Worm (Caenorhabditis elegans) whole organism, L3 larva: ENCODE data around the gene gck-4.

Experiments
- R02D3.7 ChIP-seq: fragments of 150-350 bp; optimal IDR thresholded peaks from 2 replicates; lab custom pipeline; 2014; ENCODE audit warnings: missing biosample characterization, missing genetic modification characterization
- ama-1 ChIP-seq: fragments of 150-350 bp; optimal IDR thresholded peaks from 2 replicates; lab custom pipeline; 2018
- ceh-82 ChIP-seq: fragments of 150-350 bp; optimal IDR thresholded peaks from 2 replicates; lab custom pipeline; 2014; ENCODE audit warnings: missing biosample characterization, missing genetic modification characterization
- daf-12 ChIP-seq: fragments of 150-350 bp; optimal IDR thresholded peaks from 2 replicates; lab custom pipeline; 2014; ENCODE audit warnings: missing biosample characterization, missing genetic modification reagents, missing genetic modification characterization
- egl-5 ChIP-seq: fragments of 150-350 bp; optimal IDR thresholded peaks from 2 replicates; lab custom pipeline; 2017; ENCODE audit warnings: missing biosample characterization, missing genetic modification reagents, missing genetic modification characterization, inconsistent platforms
- elt-2 ChIP-seq: sonication (generic microtip); optimal IDR thresholded peaks from 2 replicates; lab custom pipeline; 2016; ENCODE audit warnings: missing genetic modification reagents, mild to moderate bottlenecking, missing genetic modification characterization, missing compliant biosample characterization
- elt-3 ChIP-seq, 3 experiments: fragments of 150-350 bp in 1 of 3; sonication (generic microtip) in 2 of 3; optimal IDR thresholded peaks; 2 replicates in 2 of 3; 4 replicates in 1 of 3; lab custom pipeline; 2014 to 2017; ENCODE audit warnings: missing biosample characterization in 3 of 3, missing genetic modification characterization in 3 of 3
- eor-1 ChIP-seq, 2 experiments: fragments of 150-350 bp; optimal IDR thresholded peaks; 2 replicates each; lab custom pipeline; 2014 to 2018; ENCODE audit warnings: missing biosample characterization in 2 of 2, missing genetic modification characterization in 2 of 2
- fkh-10 ChIP-seq: sonication (generic microtip); optimal IDR thresholded peaks from 2 replicates; lab custom pipeline; 2017; ENCODE audit warnings: missing biosample characterization, missing genetic modification reagents, missing genetic modification characterization
- fkh-2 ChIP-seq: fragments of 150-350 bp; optimal IDR thresholded peaks from 2 replicates; lab custom pipeline; 2014; ENCODE audit warnings: missing biosample characterization, missing genetic modification reagents, missing genetic modification characterization
- hmg-11 ChIP-seq: sonication (generic microtip); optimal IDR thresholded peaks from 2 replicates; lab custom pipeline; 2016; ENCODE audit warnings: missing genetic modification characterization, missing compliant biosample characterization
- jun-1 ChIP-seq: fragments of 150-350 bp; optimal IDR thresholded peaks from 2 replicates; lab custom pipeline; 2014; ENCODE audit warnings: missing biosample characterization, missing genetic modification reagents, missing genetic modification characterization
- lin-39 ChIP-seq: fragments of 150-350 bp; optimal IDR thresholded peaks from 2 replicates; lab custom pipeline; 2018; ENCODE audit warnings: missing biosample characterization, missing genetic modification reagents, missing genetic modification characterization
- mdl-1 ChIP-seq: fragments of 150-350 bp; optimal IDR thresholded peaks from 2 replicates; lab custom pipeline; 2014; ENCODE audit warnings: missing biosample characterization, missing genetic modification characterization
- nfya-1 ChIP-seq: sonication (generic microtip); optimal IDR thresholded peaks from 2 replicates; lab custom pipeline; 2017; ENCODE audit warnings: missing genetic modification characterization, mild to moderate bottlenecking, missing compliant biosample characterization, antibody characterized with exemption, moderate library complexity; ENCODE audit not compliant: insufficient read depth
- nhr-11 ChIP-seq: fragments of 150-350 bp; optimal IDR thresholded peaks from 2 replicates; lab custom pipeline; 2014; ENCODE audit warnings: missing biosample characterization, missing genetic modification characterization
- nhr-12 ChIP-seq: fragments of 150-350 bp; optimal IDR thresholded peaks from 2 replicates; lab custom pipeline; 2014; ENCODE audit warnings: missing biosample characterization, missing genetic modification characterization
- nhr-25 ChIP-seq: sonication (generic microtip); optimal IDR thresholded peaks from 2 replicates; lab custom pipeline; 2017; ENCODE audit warnings: missing biosample characterization, missing genetic modification characterization
- nhr-28 ChIP-seq: fragments of 150-350 bp; optimal IDR thresholded peaks from 2 replicates; lab custom pipeline; 2014; ENCODE audit warnings: missing biosample characterization, missing genetic modification characterization
- nhr-43 ChIP-seq: sonication (generic microtip); optimal IDR thresholded peaks from 2 replicates; lab custom pipeline; 2016; ENCODE audit warnings: mild to moderate bottlenecking, missing genetic modification characterization, missing compliant biosample characterization; ENCODE audit not compliant: poor library complexity, severe bottlenecking
- nhr-67 ChIP-seq: fragments of 150-350 bp; optimal IDR thresholded peaks from 2 replicates; lab custom pipeline; 2014; ENCODE audit warnings: missing biosample characterization, missing genetic modification characterization
- nhr-76 ChIP-seq: fragments of 150-350 bp; sonication (generic microtip); optimal IDR thresholded peaks from 5 replicates; lab custom pipeline; 2014; ENCODE audit warnings: missing biosample characterization, missing genetic modification characterization
- nhr-77 ChIP-seq: fragments of 150-350 bp; optimal IDR thresholded peaks from 2 replicates; lab custom pipeline; 2014; ENCODE audit warnings: missing biosample characterization, missing genetic modification characterization
- pha-4 ChIP-seq: fragments of 150-350 bp; optimal IDR thresholded peaks from 2 replicates; lab custom pipeline; 2014; ENCODE audit warnings: missing biosample characterization, missing genetic modification reagents, missing genetic modification characterization
- pqm-1 ChIP-seq: fragments of 150-350 bp; optimal IDR thresholded peaks from 2 replicates; lab custom pipeline; 2017; ENCODE audit warnings: missing biosample characterization, missing genetic modification characterization, inconsistent platforms
- sea-2 ChIP-seq: fragments of 150-350 bp; sonication (generic microtip); optimal IDR thresholded peaks from 4 replicates; lab custom pipeline; 2014; ENCODE audit warnings: missing biosample characterization, missing genetic modification reagents, missing genetic modification characterization
- snpc-4 ChIP-seq: fragments of 150-350 bp; optimal IDR thresholded peaks from 2 replicates; lab custom pipeline; 2014; ENCODE audit warnings: missing biosample characterization, missing genetic modification characterization
- tbx-2 ChIP-seq: sonication (generic microtip); optimal IDR thresholded peaks from 2 replicates; lab custom pipeline; 2016; ENCODE audit warnings: mild to moderate bottlenecking, missing genetic modification characterization, missing compliant biosample characterization
- ztf-4 ChIP-seq: fragments of 150-350 bp; optimal IDR thresholded peaks from 2 replicates; lab custom pipeline; 2014; ENCODE audit warnings: missing biosample characterization, missing genetic modification characterization

The gck-4 gene

ce11 chrX:13676892-13677291 is at the start of gene gck-4:
gck-4 (plus strand) TSS chrX:13677192.
- TF ChIP-seq eor-1 (tag; optimal IDR thresholded peaks at IDR 0.05; lab: Kevin White, UChicago), result no peak
- TF ChIP-seq daf-12 (tag; lab: Kevin White, UChicago), result no peak
- no peak for TF ChIP-seq elt-2 (tag; lab: Kevin White, UChicago)
- TF ChIP-seq nhr-77 (tag; lab: Kevin White, UChicago), result no peak
- TF ChIP-seq nhr-12 (tag; lab: Kevin White, UChicago), result no peak
- no peak for TF ChIP-seq hmg-11 (tag; lab: Kevin White, UChicago)
- no peak for TF ChIP-seq ceh-82 (tag; lab: Kevin White, UChicago)
- no peak for TF ChIP-seq ztf-4 (tag; lab: Kevin White, UChicago)
- TF ChIP-seq pha-4 (tag; lab: Kevin White, UChicago), result no peak
- TF ChIP-seq mdl-1, result no peak
- TF ChIP-seq ama-1 (lab: Kevin White, UChicago), result no peak
- TF ChIP-seq tbx-2, result no peak

- TF ChIP-seq nhr-76 (tag; lab: Kevin White, UChicago) (no peak), fkh-10 (peak; percentile 59)
These were observed 45.8 kb upstream of the gck-4 start, which contains the start of gene nlg-1 for ce11 chrX:13631122-13631672. nlg-1 (minus strand) TSS chrX:13631172.

ce11 chrX:13632245-13632644 is 44.7 kb upstream of the gck-4 start:
- TF ChIP-seq nhr-43 (tag; lab: Kevin White, UChicago) (no peak), egl-5 (tag; lab: Kevin White, UChicago) (peak; percentile 49)
- TF ChIP-seq, all 47 proteins: peak for 1

- no peak for TF ChIP-seq fkh-2 (tag; lab: Kevin White, UChicago)
- peak; percentile 48 for TF ChIP-seq snpc-4 (tag; lab: Kevin White, UChicago)
These were observed 44.0 kb upstream of the gck-4 start for ce11 chrX:13633032-13633431.

ce11 chrX:13633876-13634479 is 43.0 kb upstream of the gck-4 start:
- TF ChIP-seq nfya-1 (tag; lab: Kevin White, UChicago) (no peak), hmg-11 (tag; lab: Kevin White, UChicago) (no peak), elt-3 (tag; optimal IDR thresholded peaks at IDR 0.05; lab: Kevin White, UChicago) (no peak), fkh-10 (peak; percentile 19), pqm-1 (tag; lab: Kevin White, UChicago) (no peak)

ce11 chrX:13637526-13637925 is 39.5 kb upstream of the gck-4 start:
- TF ChIP-seq nhr-28 (tag; lab: Kevin White, UChicago), result no peak
- no peak for TF ChIP-seq nhr-67
- TF ChIP-seq sea-2, result no peak
- TF ChIP-seq daf-12 (tag; lab: Kevin White, UChicago), result no peak
- TF ChIP-seq nhr-25, result no peak
- TF ChIP-seq elt-3 (tag; optimal IDR thresholded peaks at IDR 0.05; lab: Kevin White, UChicago), result no peak
- TF ChIP-seq R02D3.7 (tag; lab: Kevin White, UChicago), result no peak
- TF ChIP-seq tbx-2, result no peak
- no peak for TF ChIP-seq fkh-2 (tag; lab: Kevin White, UChicago)
- TF ChIP-seq nhr-11, result no peak
- no peak for TF ChIP-seq nhr-77 (tag; lab: Kevin White, UChicago)
- no peak for TF ChIP-seq nhr-76 (tag; lab: Kevin White, UChicago)
- TF ChIP-seq lin-39 (tag; lab: Kevin White, UChicago), result no peak
- no peak for TF ChIP-seq jun-1 (tag; lab: Kevin White, UChicago)
- TF ChIP-seq, all 47 proteins: peak for 0
